Worm (Caenorhabditis elegans): ENCODE measurements around the gene C10A4.2.
A peak's percentile ranks its signal among the peaks of the same experiment; 100 is the strongest.

Gene C10A4.2

ce11 chrX:7455960-7456359, 45.9 kb downstream of the C10A4.2 start:
- TF ChIP-seq ceh-91 (GFP tag; IDR thresholded peaks at IDR 0.05) (no peak), K11D2.4 (GFP tag; IDR thresholded peaks at IDR 0.05) (no peak), tlf-1 (GFP tag; optimal IDR thresholded peaks at IDR 0.05) (no peak), nhr-179 (tag; optimal IDR thresholded peaks at IDR 0.05) (no peak), efl-1 (GFP tag; optimal IDR thresholded peaks at IDR 0.05) (no peak), nfya-1 (tag; optimal IDR thresholded peaks at IDR 0.05; ENCODE audit: borderline replicate concordance, insufficient read depth) (no peak), attf-6 (GFP tag; IDR thresholded peaks at IDR 0.05) (no peak), dpl-1 (GFP tag; optimal IDR thresholded peaks at IDR 0.05) (no peak), unc-130 (GFP tag; optimal IDR thresholded peaks at IDR 0.05) (no peak), lsl-1 (GFP tag; optimal IDR thresholded peaks at IDR 0.05) (no peak), F23B12.7 (tag; optimal IDR thresholded peaks at IDR 0.05; ENCODE audit: insufficient read depth) (no peak), fkh-3 (tag; optimal IDR thresholded peaks at IDR 0.05) (no peak), ztf-25 (GFP tag; IDR thresholded peaks at IDR 0.05) (no peak), snpc-3.4 (tag; optimal IDR thresholded peaks at IDR 0.05) (no peak), Y53G8AR.9 (GFP tag; conservative IDR thresholded peaks at IDR 0.05) (no peak), mes-4 (tag; optimal IDR thresholded peaks at IDR 0.05) (no peak), ztf-3 (GFP tag; optimal IDR thresholded peaks at IDR 0.05) (no peak)

DNA sequence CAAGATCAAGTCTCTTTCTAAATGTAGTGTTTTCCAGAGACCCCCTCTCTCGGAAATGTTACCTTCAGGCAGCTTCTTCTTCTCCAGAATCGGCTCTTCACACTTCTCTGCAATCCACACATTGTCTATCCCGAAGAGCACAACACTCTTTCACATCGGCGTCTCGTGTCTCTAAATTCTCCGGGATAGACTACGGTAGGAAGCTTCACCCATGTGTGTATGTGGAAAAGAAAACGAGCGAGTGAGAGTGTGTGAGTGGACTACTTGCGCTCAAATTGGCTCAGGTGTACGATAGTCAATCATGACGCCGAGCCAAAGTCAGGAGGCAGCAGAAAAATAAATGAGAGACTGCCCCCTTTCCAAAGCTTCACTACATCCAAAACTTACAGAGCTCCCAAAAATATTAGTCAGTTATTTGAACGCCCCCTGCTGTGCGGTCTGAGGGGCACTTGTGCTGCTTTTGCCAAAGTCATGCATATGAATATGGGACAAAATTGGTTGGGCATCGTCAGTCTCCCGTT, 47.2 kb downstream of the C10A4.2 start:
- TF ChIP-seq aptf-2 (GFP tag; conservative IDR thresholded peaks at IDR 0.05) (no peak), egl-18 (GFP tag; IDR thresholded peaks at IDR 0.05) (no peak), ceh-100 (GFP tag; IDR thresholded peaks at IDR 0.05) (no peak), dpff-1 (tag; optimal IDR thresholded peaks at IDR 0.05) (no peak), rcor-1 (GFP tag; IDR thresholded peaks at IDR 0.05) (no peak), lir-1 (GFP tag; conservative IDR thresholded peaks at IDR 0.05) (no peak), mes-4 (tag; optimal IDR thresholded peaks at IDR 0.05) (no peak), Y79H2A.3 (GFP tag; conservative IDR thresholded peaks at IDR 0.05) (no peak), efl-1 (GFP tag; optimal IDR thresholded peaks at IDR 0.05) (no peak), F57A8.1 (GFP tag; optimal IDR thresholded peaks at IDR 0.05) (no peak), B0261.1 (tag; optimal IDR thresholded peaks at IDR 0.05) (no peak), chd-7 (tag; optimal IDR thresholded peaks at IDR 0.05) (no peak), hmg-1.2 (GFP tag; IDR thresholded peaks at IDR 0.05) (no peak), hsf-1 (GFP tag; IDR thresholded peaks at IDR 0.05) (no peak), F10E7.11 (tag; optimal IDR thresholded peaks at IDR 0.05) (no peak), ZK185.1 (tag; optimal IDR thresholded peaks at IDR 0.05; ENCODE audit: poor library complexity, severe bottlenecking) (no peak), tbp1 (GFP tag; optimal IDR thresholded peaks at IDR 0.05) (no peak), F33H1.4 (GFP tag; IDR thresholded peaks at IDR 0.05) (no peak), attf-3 (GFP tag; conservative IDR thresholded peaks at IDR 0.05) (no peak), ceh-27 (GFP tag; optimal IDR thresholded peaks at IDR 0.05) (no peak)

DNA sequence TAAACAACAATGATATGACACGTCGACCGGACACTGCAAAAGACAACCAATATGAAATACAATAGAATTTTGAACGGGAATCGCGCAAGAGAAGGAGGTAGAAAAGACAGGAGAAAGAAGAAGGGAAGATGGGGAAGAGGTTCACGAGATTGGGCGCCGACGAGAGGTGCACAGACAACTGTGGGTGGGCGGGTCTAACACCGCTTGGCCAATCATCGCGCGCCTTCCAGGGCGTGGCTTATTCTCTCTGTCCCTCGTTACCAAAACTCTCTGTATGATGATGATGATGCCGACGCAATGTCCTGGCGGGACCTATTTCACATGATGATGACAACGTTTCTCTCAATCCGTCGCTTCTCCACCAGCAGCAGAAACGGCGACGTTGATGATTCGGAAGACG, 50.5 kb downstream of the C10A4.2 start:
- TF ChIP-seq lir-1 (GFP tag; conservative IDR thresholded peaks at IDR 0.05), result no peak
- no peak for TF ChIP-seq lsy-27 (tag; optimal IDR thresholded peaks at IDR 0.05; ENCODE audit: borderline replicate concordance, insufficient read depth)
- TF ChIP-seq sea-2 (GFP tag; IDR thresholded peaks at IDR 0.05), result no peak
- no peak for TF ChIP-seq somi-1 (GFP tag; optimal IDR thresholded peaks at IDR 0.05)
- no peak for TF ChIP-seq lin-40 (tag; optimal IDR thresholded peaks at IDR 0.05)
- no peak for TF ChIP-seq T07F8.4 (tag; optimal IDR thresholded peaks at IDR 0.05)
- no peak for TF ChIP-seq mel-28 (tag; optimal IDR thresholded peaks at IDR 0.05; ENCODE audit: borderline replicate concordance)
- no peak for TF ChIP-seq let-607 (tag; optimal IDR thresholded peaks at IDR 0.05)
- no peak for TF ChIP-seq let-526 (GFP tag; IDR thresholded peaks at IDR 0.05)
- TF ChIP-seq egrh-3 (GFP tag; IDR thresholded peaks at IDR 0.05), result 0 out of 2 replicates have a peak, but pooled peaks have one; percentile 15
- TF ChIP-seq F55B11.4 (tag; optimal IDR thresholded peaks at IDR 0.05; ENCODE audit: borderline replicate concordance, insufficient read depth), result no peak
- TF ChIP-seq Y79H2A.3 (GFP tag; conservative IDR thresholded peaks at IDR 0.05), result no peak
- TF ChIP-seq ets-4 (GFP tag; optimal IDR thresholded peaks at IDR 0.05), result no peak
- TF ChIP-seq hrde-1 (tag; optimal IDR thresholded peaks at IDR 0.05; ENCODE audit: borderline replicate concordance), result no peak
